Fruit fly (Drosophila melanogaster): Measurements from ENCODE around the gene CG8173.

DNA sequence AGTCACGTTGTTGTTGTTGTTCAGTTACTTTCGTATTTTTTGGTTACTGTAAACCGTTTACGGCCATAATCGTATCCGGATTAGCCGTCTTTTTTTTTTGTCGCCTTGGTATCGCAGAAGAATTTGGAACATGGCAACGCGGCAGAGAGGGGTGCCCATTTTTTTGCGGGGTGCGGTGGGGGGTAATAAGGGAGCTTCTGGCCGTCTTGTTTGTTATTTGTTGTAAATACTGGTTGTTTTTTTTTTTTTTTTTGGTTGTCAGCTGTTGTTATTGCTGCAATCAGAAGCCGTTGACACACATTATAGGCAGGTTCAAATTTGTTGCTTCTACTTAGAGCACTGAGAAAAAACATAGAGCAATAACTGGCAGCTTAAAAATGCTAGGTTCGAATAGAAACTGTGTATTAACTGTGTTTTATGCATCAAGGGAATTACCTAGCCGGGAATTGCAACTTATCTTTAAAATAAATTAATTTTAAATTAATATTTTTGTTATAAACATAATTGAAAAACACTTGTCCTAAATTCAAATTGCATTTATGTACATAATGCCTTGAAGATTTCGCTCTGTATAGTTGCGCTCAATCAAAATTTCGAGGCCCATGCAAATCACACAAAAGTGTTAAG is 14.9 kb upstream of the CG8173 start:
- TF ChIP-seq CG8478 (optimal IDR thresholded peaks at IDR 0.05) (no peak), CTCF (optimal IDR thresholded peaks at IDR 0.05) (no peak)

Data from S2 (cell line).